Worm (Caenorhabditis elegans): ENCODE measurements around the gene C54D10.9.

DNA sequence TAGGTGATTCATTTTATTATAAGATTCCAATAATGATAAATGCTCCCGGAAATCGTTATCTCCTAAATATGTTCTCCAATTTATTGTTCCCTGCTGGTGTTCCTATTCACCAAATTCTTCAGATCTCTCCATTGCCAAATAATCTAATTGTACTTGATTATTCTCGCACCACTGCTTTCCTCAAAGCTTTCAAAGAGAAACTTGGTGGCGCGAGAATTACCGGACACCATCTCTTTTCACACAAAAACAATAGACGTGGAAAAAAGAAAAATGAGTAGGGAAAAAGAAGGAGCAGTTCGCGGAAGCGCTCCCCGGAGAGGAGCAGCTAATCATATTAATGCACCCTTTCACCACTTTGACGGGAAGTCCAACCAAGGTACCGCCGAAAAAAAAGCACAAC is 25.6 kb upstream of the C54D10.9 start:
- no peak for TF ChIP-seq elt-2 (tag; optimal IDR thresholded peaks at IDR 0.05)
- no peak for TF ChIP-seq elt-1 (tag; optimal IDR thresholded peaks at IDR 0.05)
- no peak for TF ChIP-seq lin-39 (tag; optimal IDR thresholded peaks at IDR 0.05)
- no peak for TF ChIP-seq egl-27 (tag; optimal IDR thresholded peaks at IDR 0.05)
- TF ChIP-seq nhr-23 (tag; optimal IDR thresholded peaks at IDR 0.05), result no peak
- TF ChIP-seq skn-1 (tag; optimal IDR thresholded peaks at IDR 0.05), result no peak
- no peak for TF ChIP-seq pha-4 (tag; optimal IDR thresholded peaks at IDR 0.05)

Data from whole organism, L3 larva.